Worm (Caenorhabditis elegans) whole organism, L1 larva: ENCODE data around the gene kdp-1.
A peak's percentile ranks its signal among the peaks of the same experiment; 100 is the strongest.

Experiments used
- C04F5.9 ChIP-seq: sonication (generic microtip); optimal IDR thresholded peaks from 2 replicates; lab custom pipeline; 2016; ENCODE audit warnings: missing genetic modification characterization, missing compliant biosample characterization
- C16A3.4 ChIP-seq: fragments of 150-350 bp; optimal IDR thresholded peaks from 2 replicates; lab custom pipeline; 2014; ENCODE audit warnings: missing biosample characterization, missing genetic modification characterization
- F16B12.6 ChIP-seq: fragments of 150-350 bp; optimal IDR thresholded peaks from 2 replicates; lab custom pipeline; 2014; ENCODE audit warnings: missing biosample characterization, missing genetic modification characterization
- Y116A8C.19 ChIP-seq: sonication (generic microtip); optimal IDR thresholded peaks from 2 replicates; lab custom pipeline; 2016; ENCODE audit warnings: missing compliant biosample characterization, missing genetic modification characterization, borderline replicate concordance
- aha-1 ChIP-seq: fragments of 150-350 bp; optimal IDR thresholded peaks from 2 replicates; lab custom pipeline; 2014; ENCODE audit warnings: missing biosample characterization, missing genetic modification characterization
- blmp-1 ChIP-seq: fragments of 150-350 bp; optimal IDR thresholded peaks from 2 replicates; lab custom pipeline; 2014; ENCODE audit warnings: missing biosample characterization, missing genetic modification characterization
- ceh-63 ChIP-seq: fragments of 200-800 bp; sonication (Bioruptor generic); optimal IDR thresholded peaks from 2 replicates; lab custom pipeline; 2018; ENCODE audit warnings: mild to moderate bottlenecking, missing genetic modification characterization, missing compliant biosample characterization
- ceh-88 ChIP-seq: fragments of 200-800 bp; sonication (Bioruptor generic); IDR thresholded peaks from 2 replicates; pipeline ENCODE4 v1.3.6; 2022; ENCODE audit warnings: missing genetic modification characterization, missing compliant biosample characterization
- ceh-90 ChIP-seq: sonication (generic microtip); optimal IDR thresholded peaks from 2 replicates; lab custom pipeline; 2016; ENCODE audit warnings: missing genetic modification characterization, missing compliant biosample characterization
- dpl-1 ChIP-seq, 3 experiments: fragments of 150-350 bp in 2 of 3; sonication (generic microtip) in 1 of 3; optimal IDR thresholded peaks; 2 replicates each; lab custom pipeline; 2014 to 2017; ENCODE audit warnings: missing biosample characterization in 3 of 3, missing genetic modification characterization in 3 of 3, missing genetic modification reagents in 3 of 3
- efl-1 ChIP-seq, 4 experiments: fragments of 150-350 bp; optimal IDR thresholded peaks in 3 of 4; peaks in 1 of 4; 1 replicate in 1 of 4; 2 replicates in 3 of 4; lab custom pipeline; 2014; ENCODE audit warnings: missing biosample characterization in 2 of 4, missing genetic modification characterization in 2 of 4, missing genetic modification reagents in 2 of 4
- efl-3 ChIP-seq: fragments of 200-800 bp; sonication (Bioruptor generic); optimal IDR thresholded peaks from 2 replicates; lab custom pipeline; 2018; ENCODE audit warnings: mild to moderate bottlenecking, missing genetic modification characterization, missing compliant biosample characterization
- elt-2 ChIP-seq: sonication (generic microtip); optimal IDR thresholded peaks from 2 replicates; lab custom pipeline; 2016; ENCODE audit warnings: missing genetic modification characterization, mild to moderate bottlenecking, inconsistent platforms, missing compliant biosample characterization, missing genetic modification reagents
- elt-3 ChIP-seq, 6 experiments: fragments of 150-350 bp in 1 of 6; sonication (generic microtip); optimal IDR thresholded peaks; 2 replicates each; lab custom pipeline; 2017 to 2018; ENCODE audit warnings: missing biosample characterization in 6 of 6, missing genetic modification characterization in 6 of 6, inconsistent platforms in 1 of 6
- fkh-10 ChIP-seq: sonication (generic microtip); optimal IDR thresholded peaks from 2 replicates; lab custom pipeline; 2017; ENCODE audit warnings: missing biosample characterization, missing genetic modification reagents, missing genetic modification characterization
- fkh-4 ChIP-seq: sonication (generic microtip); optimal IDR thresholded peaks from 2 replicates; lab custom pipeline; 2016; ENCODE audit warnings: missing compliant biosample characterization, missing genetic modification characterization, borderline replicate concordance
- fos-1 ChIP-seq: fragments of 150-350 bp; optimal IDR thresholded peaks from 2 replicates; lab custom pipeline; 2014; ENCODE audit warnings: missing biosample characterization, missing genetic modification characterization
- hlh-4 ChIP-seq: sonication (generic microtip); optimal IDR thresholded peaks from 2 replicates; lab custom pipeline; 2016; ENCODE audit warnings: mild to moderate bottlenecking, missing genetic modification characterization, missing compliant biosample characterization
- hpl-2 ChIP-seq: fragments of 150-350 bp; optimal IDR thresholded peaks from 2 replicates; lab custom pipeline; 2014; ENCODE audit warnings: missing biosample characterization, missing genetic modification reagents, missing genetic modification characterization
- lin-13 ChIP-seq: fragments of 150-350 bp; optimal IDR thresholded peaks from 2 replicates; lab custom pipeline; 2014; ENCODE audit warnings: missing biosample characterization, missing genetic modification reagents, missing genetic modification characterization
- lin-15B ChIP-seq: fragments of 150-350 bp; sonication (generic microtip); optimal IDR thresholded peaks from 3 replicates; lab custom pipeline; 2014; ENCODE audit warnings: missing biosample characterization, missing genetic modification characterization
- lir-3 ChIP-seq: sonication (generic microtip); optimal IDR thresholded peaks from 2 replicates; lab custom pipeline; 2016; ENCODE audit warnings: mild to moderate bottlenecking, missing genetic modification characterization, moderate library complexity, missing compliant biosample characterization; ENCODE audit not compliant: poor library complexity
- mdl-1 ChIP-seq, 2 experiments: fragments of 150-350 bp; optimal IDR thresholded peaks; 2 replicates each; lab custom pipeline; 2014 to 2017; ENCODE audit warnings: missing biosample characterization in 2 of 2, missing genetic modification characterization in 2 of 2, inconsistent platforms in 1 of 2
- nhr-11 ChIP-seq: fragments of 150-350 bp; optimal IDR thresholded peaks from 2 replicates; lab custom pipeline; 2014; ENCODE audit warnings: missing biosample characterization, missing genetic modification characterization
- nhr-19 ChIP-seq: fragments of 200-800 bp; sonication (Bioruptor generic); conservative IDR thresholded peaks from 2 replicates; pipeline ENCODE4 v1.3.6; 2022; ENCODE audit warnings: missing genetic modification characterization, missing compliant biosample characterization
- nhr-20 ChIP-seq: sonication (generic microtip); optimal IDR thresholded peaks from 2 replicates; lab custom pipeline; 2016; ENCODE audit warnings: mild to moderate bottlenecking, missing genetic modification characterization, missing compliant biosample characterization
- nhr-237 ChIP-seq: fragments of 150-350 bp; optimal IDR thresholded peaks from 2 replicates; lab custom pipeline; 2014; ENCODE audit warnings: missing biosample characterization, missing genetic modification characterization
- nhr-71 ChIP-seq: sonication (generic microtip); optimal IDR thresholded peaks from 2 replicates; lab custom pipeline; 2016; ENCODE audit warnings: mild to moderate bottlenecking, missing genetic modification characterization, moderate library complexity, missing compliant biosample characterization
- nhr-77 ChIP-seq: fragments of 150-350 bp; optimal IDR thresholded peaks from 2 replicates; lab custom pipeline; 2014; ENCODE audit warnings: missing biosample characterization, missing genetic modification characterization
- nhr-84 ChIP-seq: sonication (generic microtip); optimal IDR thresholded peaks from 2 replicates; lab custom pipeline; 2017; ENCODE audit warnings: missing biosample characterization, missing genetic modification characterization
- nhr-85 ChIP-seq: sonication (generic microtip); peaks from one replicate; lab custom pipeline; 2016; ENCODE audit warnings: missing genetic modification characterization, inconsistent platforms, missing compliant biosample characterization
- nhr-90 ChIP-seq: sonication (generic microtip); optimal IDR thresholded peaks from 2 replicates; lab custom pipeline; 2016; ENCODE audit warnings: mild to moderate bottlenecking, missing genetic modification characterization, missing compliant biosample characterization; ENCODE audit not compliant: poor library complexity
- pax-3 ChIP-seq: fragments of 200-800 bp; sonication (Bioruptor generic); optimal IDR thresholded peaks from 2 replicates; lab custom pipeline; 2018; ENCODE audit warnings: mild to moderate bottlenecking, missing genetic modification characterization, moderate library complexity, missing compliant biosample characterization
- pqm-1 ChIP-seq: sonication (generic microtip); optimal IDR thresholded peaks from 3 replicates; lab custom pipeline; 2017; ENCODE audit warnings: missing biosample characterization, missing genetic modification characterization
- rnt-1 ChIP-seq: sonication (generic microtip); optimal IDR thresholded peaks from 2 replicates; lab custom pipeline; 2016; ENCODE audit warnings: mild to moderate bottlenecking, missing genetic modification characterization, moderate library complexity, missing compliant biosample characterization
- sox-4 ChIP-seq: sonication (generic microtip); optimal IDR thresholded peaks from 2 replicates; lab custom pipeline; 2016; ENCODE audit warnings: missing genetic modification characterization, missing compliant biosample characterization
- sup-37 ChIP-seq: fragments of 200-800 bp; sonication (Bioruptor generic); optimal IDR thresholded peaks from 2 replicates; lab custom pipeline; 2018; ENCODE audit warnings: mild to moderate bottlenecking, missing genetic modification characterization, missing compliant biosample characterization
- unc-30 ChIP-seq: sonication (generic microtip); optimal IDR thresholded peaks from 2 replicates; lab custom pipeline; 2017; ENCODE audit warnings: missing biosample characterization, missing genetic modification characterization
- unc-62 ChIP-seq: fragments of 150-350 bp; optimal IDR thresholded peaks from 2 replicates; lab custom pipeline; 2014; ENCODE audit warnings: missing biosample characterization, missing genetic modification reagents, missing genetic modification characterization
- unc-86 ChIP-seq: sonication (generic microtip); optimal IDR thresholded peaks from 2 replicates; lab custom pipeline; 2016; ENCODE audit warnings: missing genetic modification characterization, missing compliant biosample characterization
- vab-15 ChIP-seq: sonication (generic microtip); optimal IDR thresholded peaks from 2 replicates; lab custom pipeline; 2017; ENCODE audit warnings: missing genotype, mild to moderate bottlenecking, missing genetic modification characterization, missing compliant biosample characterization
- zag-1 ChIP-seq: fragments of 150-350 bp; optimal IDR thresholded peaks from 2 replicates; lab custom pipeline; 2014; ENCODE audit warnings: missing biosample characterization, missing genetic modification characterization
- zip-4 ChIP-seq: fragments of 200-800 bp; sonication (Bioruptor generic); optimal IDR thresholded peaks from 2 replicates; lab custom pipeline; 2018; ENCODE audit warnings: mild to moderate bottlenecking, missing genetic modification characterization, moderate library complexity, missing compliant biosample characterization

kdp-1 gene

DNA sequence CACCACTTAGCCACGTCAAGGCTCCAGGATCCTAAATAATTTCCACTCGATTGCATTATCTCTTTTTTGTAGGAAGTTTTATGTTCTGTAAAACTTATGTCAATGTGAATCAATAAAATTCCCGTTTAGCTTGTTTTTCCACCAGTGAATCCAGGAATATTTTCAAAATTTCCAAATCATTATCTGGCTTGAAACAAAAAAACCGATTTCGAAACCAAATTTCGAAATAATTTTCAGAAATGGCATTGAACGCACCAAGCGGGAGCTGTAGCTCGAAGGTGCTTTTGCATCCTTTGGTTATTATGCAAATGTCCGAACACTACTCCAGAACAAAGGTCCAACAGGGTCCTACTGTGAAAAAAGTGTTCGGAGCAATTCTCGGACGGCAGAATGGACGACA, 603 bp downstream of the kdp-1 start, which contains the start of gene csn-6:
Gene csn-6 (plus strand): TSS at position 234 of the 400 bp plus-strand sequence.
- TF ChIP-seq efl-1 (optimal IDR thresholded peaks at IDR 0.05; lab: Kevin White, UChicago) (no peak), efl-1 (GFP tag; optimal IDR thresholded peaks at IDR 0.05 in 1 of 2; lab: Kevin White, UChicago) (peak in 1 of 2 experiments; percentile 78), pqm-1 (tag; lab: Kevin White, UChicago) (no peak), efl-3 (GFP tag; lab: Kevin White, UChicago) (no peak), rnt-1 (tag; lab: Kevin White, UChicago) (no peak), nhr-71 (tag; lab: Kevin White, UChicago) (no peak)

DNA sequence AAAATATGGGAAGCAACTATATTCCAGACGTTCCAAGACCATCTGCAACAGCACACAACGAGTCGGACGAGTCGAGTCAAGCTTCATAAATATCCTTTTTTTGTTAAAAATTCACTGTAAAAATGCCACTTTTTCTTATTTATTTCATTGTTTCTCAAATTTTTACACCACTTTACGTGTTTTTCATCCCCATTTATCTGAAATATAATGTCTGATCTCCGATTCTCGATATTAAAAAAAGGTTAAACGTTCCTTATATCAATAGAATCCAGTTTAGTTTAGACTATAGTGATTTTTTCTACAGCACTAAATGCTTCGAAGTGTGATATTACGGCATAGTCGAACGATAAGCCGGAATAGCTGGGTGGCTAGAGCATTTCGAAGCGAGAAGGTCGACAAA, 3.5 kb downstream of the kdp-1 start, which contains the start of gene Y67H2A.7:
Gene Y67H2A.7 (plus strand): TSS at position 301 of the 400 bp plus-strand sequence.
- TF ChIP-seq nhr-85 (tag; lab: Kevin White, UChicago), result peak; percentile 46
- no peak for TF ChIP-seq elt-2 (tag; lab: Kevin White, UChicago)

DNA sequence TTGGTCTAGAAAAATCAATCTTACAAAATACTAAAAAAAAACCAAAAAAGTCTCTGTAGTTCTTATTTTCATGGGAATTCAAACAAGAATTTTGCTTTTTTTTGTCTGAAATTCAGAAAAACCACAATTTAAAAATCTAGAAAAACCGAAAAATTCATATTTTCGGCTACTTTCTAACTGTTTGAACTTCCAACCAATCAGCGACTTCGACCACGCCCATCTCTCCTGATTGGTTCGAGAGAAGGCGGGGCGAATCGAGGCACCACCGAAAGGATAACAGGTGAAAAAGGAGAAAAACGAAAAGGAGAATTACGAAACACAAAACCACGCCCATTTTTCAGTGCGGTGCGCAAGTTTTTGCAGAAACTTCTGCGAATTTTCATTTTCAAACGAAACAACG, 4.8 kb downstream of the kdp-1 start:
- no peak for TF ChIP-seq nhr-84 (tag; lab: Kevin White, UChicago)
- TF ChIP-seq hpl-2 (GFP tag; lab: Kevin White, UChicago), result no peak
- no peak for TF ChIP-seq lin-13 (GFP tag; lab: Kevin White, UChicago)
- no peak for TF ChIP-seq lir-3 (tag; lab: Kevin White, UChicago)
- no peak for TF ChIP-seq nhr-90 (tag; lab: Kevin White, UChicago)
- TF ChIP-seq zip-4, result no peak
- no peak for TF ChIP-seq pax-3 (tag; lab: Kevin White, UChicago)
- TF ChIP-seq nhr-20 (tag; lab: Kevin White, UChicago), result no peak
- TF ChIP-seq nhr-77 (tag; lab: Kevin White, UChicago), result no peak
- TF ChIP-seq unc-30, result no peak
- no peak for TF ChIP-seq unc-62 (GFP tag; lab: Kevin White, UChicago)
- no peak for TF ChIP-seq ceh-88 (GFP tag; lab: Robert Waterston, UW)
- TF ChIP-seq elt-2 (tag; lab: Kevin White, UChicago), result no peak
- no peak for TF ChIP-seq hlh-4
- no peak for TF ChIP-seq aha-1 (tag; lab: Kevin White, UChicago)
- TF ChIP-seq sox-4 (tag; lab: Kevin White, UChicago), result no peak
- TF ChIP-seq zag-1, result no peak

DNA sequence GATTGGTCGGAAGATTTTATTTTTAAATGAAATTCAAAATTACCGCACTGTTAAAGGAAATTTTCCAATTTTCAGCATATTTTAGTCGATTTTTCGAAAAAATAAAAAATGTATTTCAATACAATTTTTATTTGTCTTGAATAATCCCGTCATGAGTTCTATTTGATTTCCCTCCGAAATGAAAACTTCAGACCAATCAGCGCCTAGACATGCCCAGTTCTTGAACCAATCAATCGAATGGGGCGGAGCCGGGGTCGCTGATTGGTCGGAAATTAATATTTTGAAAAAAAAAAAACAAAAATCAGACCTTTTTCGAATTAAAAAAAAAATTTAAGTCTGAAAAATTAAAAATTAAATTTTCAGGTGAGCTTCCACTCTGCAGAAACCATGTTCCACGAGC, 9.6 kb downstream of the kdp-1 start:
- no peak for TF ChIP-seq Y116A8C.19
- TF ChIP-seq mdl-1 (tag; optimal IDR thresholded peaks at IDR 0.05; lab: Kevin White, UChicago), result no peak
- TF ChIP-seq fkh-10 (GFP tag; lab: Kevin White, UChicago), result no peak
- no peak for TF ChIP-seq ceh-88 (GFP tag; lab: Robert Waterston, UW)
- TF ChIP-seq zip-4, result no peak
- no peak for TF ChIP-seq fos-1 (tag; lab: Kevin White, UChicago)
- TF ChIP-seq fkh-4, result no peak
- no peak for TF ChIP-seq F16B12.6 (tag; lab: Kevin White, UChicago)
- TF ChIP-seq elt-3 (tag; optimal IDR thresholded peaks at IDR 0.05; lab: Kevin White, UChicago), result no peak
- TF ChIP-seq lin-13 (GFP tag; lab: Kevin White, UChicago), result no peak
- no peak for TF ChIP-seq lin-15B (tag; lab: Kevin White, UChicago)
- no peak for TF ChIP-seq unc-86 (tag; lab: Kevin White, UChicago)
- TF ChIP-seq dpl-1 (GFP tag; optimal IDR thresholded peaks at IDR 0.05; lab: Kevin White, UChicago), result no peak

DNA sequence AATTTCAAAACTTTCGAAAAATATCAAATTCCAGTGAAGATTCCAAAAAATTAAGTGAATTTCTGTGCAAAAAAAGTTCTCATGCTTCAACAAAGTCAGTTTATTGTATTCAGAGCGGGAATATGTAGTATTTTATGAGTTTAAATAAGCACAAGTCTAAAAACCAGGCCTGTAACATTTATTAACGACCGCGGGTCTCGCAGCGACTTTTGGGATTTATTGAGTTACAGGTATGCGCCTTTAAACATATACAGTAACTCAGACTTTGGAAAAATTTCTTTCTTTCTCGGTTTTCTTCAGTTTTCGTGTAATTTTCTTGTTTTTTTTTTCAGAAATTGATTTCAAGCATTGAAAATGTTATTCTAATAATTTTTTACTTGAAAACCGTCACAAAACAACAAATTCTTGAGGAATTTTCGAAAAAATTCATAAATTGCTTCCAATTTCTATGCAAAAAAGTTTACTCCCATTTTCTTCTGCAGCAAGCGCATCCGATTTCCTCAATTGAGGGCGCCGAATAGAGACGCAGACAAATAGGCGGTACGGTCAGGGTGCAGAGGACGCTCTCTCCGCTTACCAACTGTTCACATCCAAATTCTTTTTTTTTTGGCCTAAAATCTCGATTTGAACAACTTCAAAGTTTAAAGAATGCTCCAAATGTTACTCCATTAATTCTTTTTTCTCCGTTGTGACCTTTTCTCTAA, 11.5 kb downstream of the kdp-1 start:
- TF ChIP-seq ceh-90 (tag; lab: Kevin White, UChicago), result no peak
- TF ChIP-seq nhr-11 (tag; lab: Kevin White, UChicago), result no peak
- no peak for TF ChIP-seq zip-4
- no peak for TF ChIP-seq fos-1 (tag; lab: Kevin White, UChicago)
- TF ChIP-seq vab-15 (tag; lab: Kevin White, UChicago), result no peak
- TF ChIP-seq ceh-63, result no peak
- TF ChIP-seq unc-86 (tag; lab: Kevin White, UChicago), result no peak
- TF ChIP-seq C04F5.9 (tag; lab: Kevin White, UChicago), result no peak
- TF ChIP-seq sup-37 (GFP tag; lab: Kevin White, UChicago), result no peak
- TF ChIP-seq nhr-237 (tag; lab: Kevin White, UChicago), result no peak
- no peak for TF ChIP-seq nhr-19
- peak; percentile 17 for TF ChIP-seq blmp-1
- no peak for TF ChIP-seq pax-3 (tag; lab: Kevin White, UChicago)
- TF ChIP-seq nhr-90 (tag; lab: Kevin White, UChicago), result no peak
- TF ChIP-seq C16A3.4, result no peak
- no peak for TF ChIP-seq aha-1 (tag; lab: Kevin White, UChicago)
